Worm (Caenorhabditis elegans) whole organism, L4 larva: ENCODE results near the gene T25B9.1.
A peak's percentile ranks its signal among the peaks of the same experiment; 100 is the strongest.

ENCODE experiments used
- R02D3.7 ChIP-seq: fragments of 150-350 bp; sonication (generic microtip); optimal IDR thresholded peaks from 3 replicates; lab custom pipeline; 2014; ENCODE audit warnings: missing biosample characterization, missing genetic modification characterization
- aha-1 ChIP-seq: fragments of 150-350 bp; peaks from one replicate; lab custom pipeline; 2014; ENCODE audit warnings: missing biosample characterization, missing genetic modification characterization
- ceh-82 ChIP-seq: sonication (generic microtip); optimal IDR thresholded peaks from 2 replicates; lab custom pipeline; 2017; ENCODE audit warnings: missing biosample characterization, missing genetic modification characterization
- ces-1 ChIP-seq: fragments of 150-350 bp; sonication (generic microtip); optimal IDR thresholded peaks from 4 replicates; lab custom pipeline; 2014; ENCODE audit warnings: missing biosample characterization, missing genetic modification reagents, missing genetic modification characterization
- hlh-30 ChIP-seq: sonication (generic microtip); optimal IDR thresholded peaks from 2 replicates; lab custom pipeline; 2017; ENCODE audit warnings: antibody characterized with exemption, mild to moderate bottlenecking, missing genetic modification characterization, missing compliant biosample characterization; ENCODE audit not compliant: insufficient read depth
- mdl-1 ChIP-seq, 2 experiments: fragments of 150-350 bp in 1 of 2; sonication (generic microtip) in 1 of 2; optimal IDR thresholded peaks; 2 replicates each; lab custom pipeline; 2014 to 2017; ENCODE audit warnings: missing biosample characterization in 2 of 2, missing genetic modification characterization in 2 of 2
- nhr-28 ChIP-seq: fragments of 150-350 bp; optimal IDR thresholded peaks from 2 replicates; lab custom pipeline; 2014; ENCODE audit warnings: missing biosample characterization, missing genetic modification characterization
- nhr-41 ChIP-seq: fragments of 200-800 bp; sonication (Bioruptor generic); IDR thresholded peaks from 2 replicates; pipeline ENCODE4 v1.3.6; 2022; ENCODE audit warnings: missing genetic modification reagents, missing genetic modification characterization, missing compliant biosample characterization
- nhr-77 ChIP-seq: fragments of 150-350 bp; optimal IDR thresholded peaks from 2 replicates; lab custom pipeline; 2014; ENCODE audit warnings: missing biosample characterization, missing genetic modification characterization
- spr-3 ChIP-seq: fragments of 200-800 bp; sonication (Bioruptor generic); optimal IDR thresholded peaks from 2 replicates; lab custom pipeline; 2018; ENCODE audit warnings: mild to moderate bottlenecking, missing genetic modification characterization, missing compliant biosample characterization
- tag-97 ChIP-seq: fragments of 200-800 bp; sonication (Bioruptor generic); IDR thresholded peaks from 2 replicates; pipeline ENCODE4 v1.3.6; 2022; ENCODE audit warnings: missing genetic modification characterization, missing compliant biosample characterization
- unc-130 ChIP-seq: sonication (generic microtip); optimal IDR thresholded peaks from 2 replicates; lab custom pipeline; 2016; ENCODE audit warnings: missing genetic modification reagents, missing genetic modification characterization, missing compliant biosample characterization
- zip-2 ChIP-seq: fragments of 150-350 bp; optimal IDR thresholded peaks from 2 replicates; lab custom pipeline; 2014; ENCODE audit warnings: missing biosample characterization, missing genetic modification characterization
- ztf-11 ChIP-seq: fragments of 150-350 bp; optimal IDR thresholded peaks from 2 replicates; lab custom pipeline; 2014; ENCODE audit warnings: missing biosample characterization, missing genetic modification characterization

DNA sequence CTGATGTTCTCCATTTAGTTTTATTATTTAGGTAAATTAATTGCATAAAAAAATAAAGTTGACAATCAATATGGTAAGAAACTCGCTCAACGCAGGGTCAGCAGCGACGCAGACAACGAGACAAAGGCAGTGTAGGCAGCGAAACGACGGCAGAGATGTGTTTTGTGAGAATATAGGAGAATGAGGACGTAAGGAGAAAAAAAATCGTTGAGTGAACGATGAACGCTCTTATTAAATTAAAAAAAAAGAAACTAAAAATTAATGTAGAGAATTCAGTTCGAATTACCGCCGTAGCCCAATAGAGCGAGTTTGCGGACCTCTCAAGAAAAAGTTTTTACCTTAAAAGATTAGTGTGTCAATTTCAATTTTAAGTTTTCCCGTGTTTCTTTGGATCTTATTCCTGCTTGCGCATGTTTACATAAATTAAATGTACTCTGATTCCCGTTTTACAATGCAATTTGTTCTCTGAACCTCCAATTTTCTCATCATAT, 18.2 kb upstream of the T25B9.1 start, which contains the start of gene T25B9.8:
- no peak for TF ChIP-seq R02D3.7 (tag; lab: Kevin White, UChicago)
- no peak for TF ChIP-seq zip-2 (tag; lab: Kevin White, UChicago)
- TF ChIP-seq mdl-1 (tag; optimal IDR thresholded peaks at IDR 0.05; lab: Kevin White, UChicago), result no peak
- TF ChIP-seq unc-130 (GFP tag; lab: Kevin White, UChicago), result no peak
- TF ChIP-seq nhr-28 (tag; lab: Kevin White, UChicago), result no peak
- no peak for TF ChIP-seq tag-97 (GFP tag; lab: Robert Waterston, UW)
- TF ChIP-seq nhr-41 (GFP tag; lab: Robert Waterston, UW), result no peak
- TF ChIP-seq ztf-11 (tag; lab: Kevin White, UChicago), result no peak
- TF ChIP-seq nhr-77 (tag; lab: Kevin White, UChicago), result no peak
- TF ChIP-seq spr-3 (GFP tag; lab: Kevin White, UChicago), result no peak
- no peak for TF ChIP-seq ces-1 (GFP tag; lab: Kevin White, UChicago)
- TF ChIP-seq ceh-82, result no peak
- peak; percentile 69 for TF ChIP-seq aha-1 (tag; lab: Kevin White, UChicago)
- no peak for TF ChIP-seq hlh-30
